Fruit fly (Drosophila melanogaster): ENCODE data around the gene CG13280.
A peak's percentile ranks its signal among the peaks of the same experiment; 100 is the strongest.

DNA sequence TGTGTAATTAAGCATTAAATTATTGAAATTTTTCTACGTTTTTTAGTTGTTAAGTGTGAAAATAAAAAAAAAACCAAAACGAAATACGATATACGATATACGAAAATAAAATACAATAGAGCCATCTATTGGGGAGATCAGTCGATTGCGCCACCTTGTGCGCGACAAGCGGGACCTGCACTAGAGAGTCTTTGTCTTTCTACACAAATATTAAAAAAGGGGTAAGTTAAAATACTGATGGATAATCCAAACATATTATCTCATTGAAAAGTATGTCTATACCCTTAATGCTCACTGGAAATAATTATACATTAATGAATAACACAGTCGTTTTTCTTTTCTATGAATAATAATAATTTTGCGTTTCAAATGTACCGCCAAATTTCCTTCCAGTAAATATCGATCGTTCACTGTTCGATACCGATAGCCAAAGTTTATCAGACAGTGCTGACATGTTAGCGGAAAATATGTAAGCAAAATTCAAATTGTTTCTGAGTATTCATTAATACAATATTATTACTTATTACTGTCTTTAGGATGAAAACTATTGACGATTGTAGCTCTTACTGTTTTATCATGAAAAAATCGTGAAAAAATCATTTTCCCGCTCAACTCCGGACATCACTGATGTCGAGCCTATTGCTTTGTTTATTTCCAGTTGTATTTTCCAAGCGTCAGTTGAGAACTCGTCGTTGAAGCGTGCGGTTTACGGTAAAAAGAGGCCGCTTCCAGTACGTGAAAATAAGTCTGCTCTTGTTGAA is 4.7 kb downstream of the CG13280 start, which contains the start of gene mdy:
- TF ChIP-seq CG8478 (optimal IDR thresholded peaks at IDR 0.05) (no peak), CTCF (optimal IDR thresholded peaks at IDR 0.05) (peak; percentile 82 to 94)
